Worm (Caenorhabditis elegans) whole organism, midembryonic: Measurements from ENCODE around the gene C42D4.19.

Experiments
- T22C8.4 ChIP-seq: fragments of 200-800 bp; sonication (Bioruptor generic); IDR thresholded peaks from 2 replicates; pipeline ENCODE4 v1.3.6; 2022; ENCODE audit warnings: missing genetic modification characterization, missing compliant biosample characterization
- cog-1 ChIP-seq: sonication (generic microtip); optimal IDR thresholded peaks from 2 replicates; lab custom pipeline; 2016; ENCODE audit warnings: missing genetic modification characterization, missing compliant biosample characterization
- flt-1 ChIP-seq: fragments of 200-800 bp; sonication (Bioruptor generic); IDR thresholded peaks from 2 replicates; pipeline ENCODE4 v1.3.6; 2022; ENCODE audit warnings: missing genetic modification characterization, missing compliant biosample characterization
- klf-2 ChIP-seq: fragments of 200-800 bp; sonication (Bioruptor generic); conservative IDR thresholded peaks from 2 replicates; pipeline ENCODE4 v1.3.6; 2022; ENCODE audit warnings: missing genetic modification reagents, missing genetic modification characterization, missing compliant biosample characterization
- med-1 ChIP-seq: sonication (generic microtip); optimal IDR thresholded peaks from 2 replicates; lab custom pipeline; 2017; ENCODE audit warnings: missing genetic modification characterization, mild to moderate bottlenecking, missing compliant biosample characterization, antibody characterized with exemption, missing genetic modification reagents; ENCODE audit not compliant: insufficient read depth
- ref-1 ChIP-seq: fragments of 200-800 bp; sonication (Bioruptor generic); conservative IDR thresholded peaks from 2 replicates; pipeline ENCODE4 v1.3.6; 2022; ENCODE audit warnings: missing genetic modification reagents, missing genetic modification characterization, missing compliant biosample characterization
- tab-1 ChIP-seq: fragments of 200-800 bp; sonication (Bioruptor generic); IDR thresholded peaks from 2 replicates; pipeline ENCODE4 v1.3.6; 2022; ENCODE audit warnings: missing genetic modification characterization, missing compliant biosample characterization
- ztf-23 ChIP-seq: fragments of 200-800 bp; sonication (Bioruptor generic); IDR thresholded peaks from 2 replicates; pipeline ENCODE4 v1.3.6; 2022; ENCODE audit warnings: missing genetic modification reagents, missing genetic modification characterization, missing compliant biosample characterization

- TF ChIP-seq med-1 (GFP tag; lab: Kevin White, UChicago) (no peak), tab-1 (GFP tag; lab: Robert Waterston, UW) (no peak), T22C8.4 (GFP tag; lab: Robert Waterston, UW) (no peak), cog-1 (tag; lab: Kevin White, UChicago) (no peak), flt-1 (GFP tag; lab: Robert Waterston, UW) (no peak), klf-2 (GFP tag; lab: Robert Waterston, UW) (no peak), ref-1 (GFP tag; lab: Robert Waterston, UW) (no peak), ztf-23 (no peak)
Observed at ce11 chrIV:7149020-7149601, 26.3 kb upstream of the C42D4.19 start, which contains the start of gene C34D4.4.
